Fruit fly (Drosophila melanogaster) whole organism, embryonic: Measurements from ENCODE around the gene CG5516.
A peak's percentile ranks its signal among the peaks of the same experiment; 100 is the strongest.

Experiments used
- CG1024 ChIP-seq: fragments of 200-800 bp; sonication (Bioruptor generic); IDR thresholded peaks from 2 replicates; pipeline ENCODE4 v1.3.6; 2022; ENCODE audit warnings: missing biosample characterization, missing genetic modification characterization
- CG10979 ChIP-seq: fragments of 200-800 bp; sonication (Bioruptor generic); optimal IDR thresholded peaks from 2 replicates; lab custom pipeline; 2018; ENCODE audit warnings: missing biosample characterization, mild to moderate bottlenecking, missing genetic modification characterization, moderate library complexity
- CG1233 ChIP-seq: fragments of 200-800 bp; sonication (Bioruptor generic); optimal IDR thresholded peaks from 4 replicates; lab custom pipeline; 2018; ENCODE audit warnings: missing biosample characterization, mild to moderate bottlenecking, missing genetic modification characterization
- CG12744 ChIP-seq: fragments of 200-800 bp; sonication (Bioruptor generic); optimal IDR thresholded peaks from 2 replicates; lab custom pipeline; 2016; ENCODE audit warnings: missing biosample characterization, missing genetic modification characterization
- CG14710 ChIP-seq: fragments of 200-800 bp; sonication (Bioruptor generic); optimal IDR thresholded peaks from 3 replicates; lab custom pipeline; 2019; ENCODE audit warnings: missing biosample characterization, mild to moderate bottlenecking, missing genetic modification characterization, moderate library complexity
- CG15696 ChIP-seq: fragments of 200-800 bp; sonication (Bioruptor generic); optimal IDR thresholded peaks from 2 replicates; lab custom pipeline; 2019; ENCODE audit warnings: missing biosample characterization, mild to moderate bottlenecking, missing genetic modification characterization, moderate library complexity
- CG1602 ChIP-seq: fragments of 200-800 bp; sonication (Bioruptor generic); optimal IDR thresholded peaks from 3 replicates; lab custom pipeline; 2016; ENCODE audit warnings: missing biosample characterization, missing genetic modification characterization
- CG17186 ChIP-seq: fragments of 200-800 bp; sonication (Bioruptor generic); optimal IDR thresholded peaks from 3 replicates; lab custom pipeline; 2017; ENCODE audit warnings: missing biosample characterization, missing genetic modification reagents, missing genetic modification characterization
- CG17328 ChIP-seq: fragments of 200-800 bp; sonication (Bioruptor generic); IDR thresholded peaks from 2 replicates; pipeline ENCODE4 v1.3.6; 2022; ENCODE audit warnings: missing biosample characterization, missing genetic modification characterization
- CG18011 ChIP-seq: fragments of 200-800 bp; sonication (Bioruptor generic); optimal IDR thresholded peaks from 2 replicates; lab custom pipeline; 2017; ENCODE audit warnings: missing biosample characterization, missing genetic modification characterization, mild to moderate bottlenecking, moderate library complexity, missing genotype
- CG2116 ChIP-seq: fragments of 200-800 bp; sonication (Bioruptor generic); optimal IDR thresholded peaks from 3 replicates; lab custom pipeline; 2018; ENCODE audit warnings: missing biosample characterization, mild to moderate bottlenecking, missing genetic modification characterization
- CG2129 ChIP-seq: fragments of 200-800 bp; sonication (Bioruptor generic); IDR thresholded peaks from 2 replicates; pipeline ENCODE4 v1.3.6; 2022; ENCODE audit warnings: missing biosample characterization, missing genetic modification characterization; ENCODE audit not compliant: partially characterized antibody
- CG2712 ChIP-seq: fragments of 200-800 bp; optimal IDR thresholded peaks from 3 replicates; lab custom pipeline; 2019; ENCODE audit warnings: missing biosample characterization, mild to moderate bottlenecking, missing genetic modification characterization, moderate library complexity
- CG31388 ChIP-seq: fragments of 200-800 bp; sonication (Bioruptor generic); optimal IDR thresholded peaks from 2 replicates; lab custom pipeline; 2016; ENCODE audit warnings: missing biosample characterization, missing genetic modification characterization
- CG32772 ChIP-seq: fragments of 200-800 bp; sonication (Bioruptor generic); IDR thresholded peaks from 2 replicates; pipeline ENCODE4 v1.3.6; 2022; ENCODE audit warnings: missing biosample characterization, missing genetic modification characterization
- CG3995 ChIP-seq: fragments of 200-800 bp; sonication (Bioruptor generic); optimal IDR thresholded peaks from 3 replicates; lab custom pipeline; 2016; ENCODE audit warnings: missing biosample characterization, missing genetic modification characterization
- CG42726 ChIP-seq: fragments of 200-800 bp; sonication (Bioruptor generic); IDR thresholded peaks from 2 replicates; pipeline ENCODE4 v1.3.6; 2022; ENCODE audit warnings: missing biosample characterization, missing genetic modification characterization; ENCODE audit not compliant: partially characterized antibody
- CG6854 ChIP-seq: fragments of 200-800 bp; sonication (Bioruptor generic); optimal IDR thresholded peaks from 3 replicates; lab custom pipeline; 2017; ENCODE audit warnings: missing biosample characterization, mild to moderate bottlenecking, missing genetic modification characterization
- CG9797 ChIP-seq: fragments of 200-800 bp; sonication (Bioruptor generic); optimal IDR thresholded peaks from 3 replicates; lab custom pipeline; 2018; ENCODE audit warnings: missing biosample characterization, mild to moderate bottlenecking, missing genetic modification characterization
- CG9876 ChIP-seq: fragments of 200-800 bp; sonication (Bioruptor generic); optimal IDR thresholded peaks from 2 replicates; lab custom pipeline; 2016; ENCODE audit warnings: missing biosample characterization, missing genetic modification characterization
- D ChIP-seq, 2 experiments: fragments of 200-800 bp in 1 of 2; fragments of >200 bp in 1 of 2; sonication (Bioruptor generic) in 1 of 2; optimal IDR thresholded peaks; 2 replicates in 1 of 2; 3 replicates in 1 of 2; lab custom pipeline; 2017; ENCODE audit warnings: mild to moderate bottlenecking in 1 of 2, missing biosample characterization in 1 of 2, missing genetic modification characterization in 1 of 2, missing genetic modification reagents in 1 of 2
- Dp ChIP-seq: fragments of 200-800 bp; sonication (Bioruptor generic); optimal IDR thresholded peaks from 2 replicates; lab custom pipeline; 2018; ENCODE audit warnings: missing biosample characterization, mild to moderate bottlenecking, missing genetic modification characterization, moderate library complexity
- Drgx ChIP-seq: fragments of 200-800 bp; sonication (Bioruptor generic); IDR thresholded peaks from 2 replicates; pipeline ENCODE4 v1.3.6; 2022; ENCODE audit warnings: missing biosample characterization, missing genetic modification characterization
- HLH54F ChIP-seq: fragments of 200-800 bp; sonication (Bioruptor generic); optimal IDR thresholded peaks from 3 replicates; lab custom pipeline; 2016; ENCODE audit warnings: missing biosample characterization, missing genetic modification characterization
- Lhr ChIP-seq: fragments of 200-800 bp; sonication (Bioruptor generic); optimal IDR thresholded peaks from 3 replicates; lab custom pipeline; 2017; ENCODE audit warnings: mild to moderate bottlenecking, missing biosample characterization, missing genetic modification reagents, missing genetic modification characterization
- MESR4 ChIP-seq: fragments of 200-800 bp; sonication (Bioruptor generic); optimal IDR thresholded peaks from 2 replicates; lab custom pipeline; 2018; ENCODE audit warnings: missing biosample characterization, mild to moderate bottlenecking, missing genetic modification characterization, moderate library complexity
- Mes4 ChIP-seq: fragments of 200-800 bp; sonication (Bioruptor generic); optimal IDR thresholded peaks from 2 replicates; lab custom pipeline; 2016; ENCODE audit warnings: missing biosample characterization, missing genetic modification characterization
- Mrtf ChIP-seq: fragments of 200-800 bp; sonication (Bioruptor generic); IDR thresholded peaks from 3 replicates; pipeline ENCODE4 v1.3.6; 2022; ENCODE audit warnings: missing biosample characterization, missing genetic modification characterization
- NK7.1 ChIP-seq: fragments of 200-800 bp; sonication (Bioruptor generic); optimal IDR thresholded peaks from 3 replicates; lab custom pipeline; 2016; ENCODE audit warnings: missing biosample characterization, missing genetic modification characterization
- Nf-YB ChIP-seq: fragments of 200-800 bp; sonication (Bioruptor generic); optimal IDR thresholded peaks from 3 replicates; lab custom pipeline; 2019; ENCODE audit warnings: missing biosample characterization, mild to moderate bottlenecking, missing genetic modification characterization, moderate library complexity
- Rfx ChIP-seq: fragments of 200-800 bp; sonication (Bioruptor generic); IDR thresholded peaks from 2 replicates; pipeline ENCODE4 v1.3.6; 2022; ENCODE audit warnings: missing biosample characterization, missing genetic modification characterization
- Side ChIP-seq: fragments of 200-800 bp; sonication (Bioruptor generic); optimal IDR thresholded peaks from 2 replicates; lab custom pipeline; 2016; ENCODE audit warnings: missing biosample characterization, missing genetic modification characterization
- Sox102F ChIP-seq: fragments of 200-800 bp; sonication (Bioruptor generic); optimal IDR thresholded peaks from 2 replicates; lab custom pipeline; 2018; ENCODE audit warnings: missing biosample characterization, mild to moderate bottlenecking, missing genetic modification characterization, moderate library complexity
- Stat92E ChIP-seq, 3 experiments: fragments of >200 bp in 2 of 3; fragments of 200-800 bp in 1 of 3; sonication (Bioruptor generic) in 1 of 3; optimal IDR thresholded peaks; 2 replicates each; lab custom pipeline; 2017 to 2019; ENCODE audit warnings: missing biosample characterization in 3 of 3, missing genetic modification characterization in 3 of 3, mild to moderate bottlenecking in 1 of 3, moderate library complexity in 1 of 3
- Trl ChIP-seq, 3 experiments: fragments of >200 bp in 2 of 3; fragments of 200-800 bp in 1 of 3; sonication (Bioruptor generic) in 1 of 3; optimal IDR thresholded peaks; 2 replicates in 1 of 3; 3 replicates in 2 of 3; lab custom pipeline; 2016 to 2017; ENCODE audit warnings: missing biosample characterization in 1 of 3, missing genetic modification characterization in 1 of 3
- aop ChIP-seq: fragments of 200-800 bp; sonication (Bioruptor generic); IDR thresholded peaks from 2 replicates; pipeline ENCODE4 v1.3.6; 2022; ENCODE audit warnings: missing biosample characterization, missing genetic modification characterization
- bowl ChIP-seq: fragments of 200-800 bp; sonication (Bioruptor generic); IDR thresholded peaks from 2 replicates; pipeline ENCODE4 v1.3.6; 2022; ENCODE audit warnings: missing biosample characterization, missing genetic modification characterization
- dati ChIP-seq: fragments of 200-800 bp; sonication (Bioruptor generic); IDR thresholded peaks from 2 replicates; pipeline ENCODE4 v1.3.6; 2022; ENCODE audit warnings: missing biosample characterization, missing genetic modification characterization
- ems ChIP-seq: fragments of 200-800 bp; sonication (Bioruptor generic); optimal IDR thresholded peaks from 3 replicates; lab custom pipeline; 2016; ENCODE audit warnings: missing biosample characterization, missing genetic modification characterization
- kah ChIP-seq: fragments of 200-800 bp; sonication (Bioruptor generic); optimal IDR thresholded peaks from 2 replicates; lab custom pipeline; 2018; ENCODE audit warnings: missing biosample characterization, mild to moderate bottlenecking, missing genetic modification characterization
- lmd ChIP-seq: fragments of 200-800 bp; sonication (Bioruptor generic); IDR thresholded peaks from 2 replicates; pipeline ENCODE4 v1.3.6; 2022; ENCODE audit warnings: missing biosample characterization, missing genetic modification characterization
- nau ChIP-seq: fragments of 200-800 bp; sonication (Bioruptor generic); optimal IDR thresholded peaks from 3 replicates; lab custom pipeline; 2017; ENCODE audit warnings: missing biosample characterization, mild to moderate bottlenecking, missing genetic modification characterization, missing genetic modification reagents
- org-1 ChIP-seq: fragments of 200-800 bp; sonication (Bioruptor generic); optimal IDR thresholded peaks from 2 replicates; lab custom pipeline; 2017; ENCODE audit warnings: missing biosample characterization, missing genetic modification characterization
- peb ChIP-seq: fragments of 200-800 bp; sonication (Bioruptor generic); IDR thresholded peaks from 2 replicates; pipeline ENCODE4 v1.3.6; 2022; ENCODE audit warnings: missing biosample characterization, missing genetic modification characterization
- phol ChIP-seq: fragments of 200-800 bp; sonication (Bioruptor generic); optimal IDR thresholded peaks from 3 replicates; lab custom pipeline; 2018; ENCODE audit warnings: missing biosample characterization, mild to moderate bottlenecking, missing genetic modification characterization, moderate library complexity
- rib ChIP-seq: fragments of 200-800 bp; sonication (Bioruptor generic); IDR thresholded peaks from 2 replicates; pipeline ENCODE4 v1.3.6; 2022; ENCODE audit warnings: missing biosample characterization, missing genetic modification characterization
- slou ChIP-seq: fragments of 200-800 bp; sonication (Bioruptor generic); optimal IDR thresholded peaks from 3 replicates; lab custom pipeline; 2016; ENCODE audit warnings: missing biosample characterization, missing genetic modification characterization
- ssp ChIP-seq: fragments of 200-800 bp; sonication (Bioruptor generic); IDR thresholded peaks from 2 replicates; pipeline ENCODE4 v1.3.6; 2022; ENCODE audit warnings: missing biosample characterization, missing genetic modification characterization
- tap ChIP-seq: fragments of 200-800 bp; optimal IDR thresholded peaks from 3 replicates; lab custom pipeline; 2019; ENCODE audit warnings: missing biosample characterization, mild to moderate bottlenecking, missing genetic modification characterization, moderate library complexity
- trem ChIP-seq: fragments of 200-800 bp; optimal IDR thresholded peaks from 3 replicates; lab custom pipeline; 2019; ENCODE audit warnings: missing biosample characterization, mild to moderate bottlenecking, missing genetic modification characterization, moderate library complexity

CG5516 gene

DNA sequence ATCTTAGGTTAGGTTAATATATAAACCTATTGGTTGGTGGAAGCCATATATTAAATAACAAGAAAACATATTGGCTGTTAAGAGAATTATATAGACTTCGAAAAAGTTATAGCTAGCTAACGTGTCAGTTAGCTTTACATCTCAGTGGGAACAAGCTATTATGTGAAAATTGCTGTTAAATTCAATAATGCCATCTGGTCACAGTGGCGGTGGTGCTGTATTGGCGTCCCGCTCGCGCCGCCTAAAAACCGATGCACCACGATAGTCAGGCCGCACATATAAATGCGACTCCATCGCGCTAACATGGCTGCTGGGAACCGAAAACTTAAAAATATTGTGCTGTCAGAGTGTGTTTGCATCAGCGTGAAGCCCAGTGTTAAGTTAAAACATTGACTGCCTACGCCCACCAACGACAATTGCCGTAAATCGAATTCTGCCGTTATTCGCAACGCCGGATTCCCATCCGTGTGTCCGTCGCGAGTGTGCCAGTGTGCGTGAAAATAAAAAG lies 9.3 kb downstream of the CG5516 start, which contains the start of gene Hel89B (continued):
- no peak for TF ChIP-seq kah (GFP tag; lab: Kevin White, UChicago)
- TF ChIP-seq CG42726 (GFP tag; lab: Robert Waterston, UW), result no peak
- no peak for TF ChIP-seq CG1233 (GFP tag; lab: Kevin White, UChicago)
- TF ChIP-seq Mes4 (GFP tag; lab: Kevin White, UChicago), result peak; percentile 46
- no peak for TF ChIP-seq CG18011 (GFP tag; lab: Kevin White, UChicago)
- no peak for TF ChIP-seq Side (GFP tag; lab: Kevin White, UChicago)
- TF ChIP-seq CG9797 (GFP tag; lab: Kevin White, UChicago), result peak; percentile 90
- TF ChIP-seq CG32772 (GFP tag; lab: Robert Waterston, UW), result no peak
- no peak for TF ChIP-seq Dp
- TF ChIP-seq CG17328 (GFP tag; lab: Robert Waterston, UW), result no peak
- no peak for TF ChIP-seq CG1024 (GFP tag; lab: Robert Waterston, UW)
- no peak for TF ChIP-seq D (optimal IDR thresholded peaks at IDR 0.05; lab: Kevin White, UChicago)
- TF ChIP-seq D (GFP tag; optimal IDR thresholded peaks at IDR 0.05; lab: Kevin White, UChicago), result no peak
- no peak for TF ChIP-seq Mrtf
- peak; percentile 29 for TF ChIP-seq CG12744 (GFP tag; lab: Kevin White, UChicago)
- no peak for TF ChIP-seq tap (tag; lab: Kevin White, UChicago)
- peak; percentile 84 for TF ChIP-seq Lhr (GFP tag; lab: Kevin White, UChicago)
- TF ChIP-seq CG6854 (GFP tag; lab: Kevin White, UChicago), result no peak
- no peak for TF ChIP-seq rib (GFP tag; lab: Robert Waterston, UW)
- TF ChIP-seq CG2712 (tag; lab: Kevin White, UChicago), result peak; percentile 81
- TF ChIP-seq CG3995 (GFP tag; lab: Kevin White, UChicago), result peak; percentile 9
- peak; percentile 89 for TF ChIP-seq CG2116 (GFP tag; lab: Kevin White, UChicago)
- no peak for TF ChIP-seq ssp
- TF ChIP-seq HLH54F, result peak; percentile 63
- peak; percentile 97 for TF ChIP-seq MESR4 (GFP tag; lab: Kevin White, UChicago)
- TF ChIP-seq dati (GFP tag; lab: Robert Waterston, UW), result no peak
- TF ChIP-seq Nf-YB, result no peak
- peak; percentile 67 for TF ChIP-seq Sox102F
- peak; percentile 27 for TF ChIP-seq nau (GFP tag; lab: Kevin White, UChicago)
- TF ChIP-seq NK7.1 (GFP tag; lab: Kevin White, UChicago), result peak; percentile 3
- TF ChIP-seq org-1, result peak; percentile 21
- TF ChIP-seq CG31388 (GFP tag; lab: Kevin White, UChicago), result peak; percentile 24
- no peak for TF ChIP-seq Stat92E (GFP tag; optimal IDR thresholded peaks at IDR 0.05; lab: Kevin White, UChicago)
- no peak for TF ChIP-seq Trl (optimal IDR thresholded peaks at IDR 0.05; lab: Kevin White, UChicago)
- TF ChIP-seq Trl (GFP tag; optimal IDR thresholded peaks at IDR 0.05; lab: Kevin White, UChicago), result peak; percentile 53
- peak; percentile 45 for TF ChIP-seq CG10979
- TF ChIP-seq trem (tag; lab: Kevin White, UChicago), result peak; percentile 89
- TF ChIP-seq peb (GFP tag; lab: Robert Waterston, UW), result no peak
- TF ChIP-seq CG15696 (tag; lab: Kevin White, UChicago), result peak; percentile 73
- no peak for TF ChIP-seq lmd (GFP tag; lab: Robert Waterston, UW)
- TF ChIP-seq Drgx (GFP tag; lab: Robert Waterston, UW), result no peak
- TF ChIP-seq bowl, result no peak
- peak; percentile 53 for TF ChIP-seq ems (GFP tag; lab: Kevin White, UChicago)
- TF ChIP-seq CG14710 (tag; lab: Kevin White, UChicago), result peak; percentile 90
- peak; percentile 42 for TF ChIP-seq slou (GFP tag; lab: Kevin White, UChicago)
- peak; percentile 88 for TF ChIP-seq phol (tag; lab: Kevin White, UChicago)
- TF ChIP-seq CG9876, result peak; percentile 55
- no peak for TF ChIP-seq Rfx
- no peak for TF ChIP-seq aop (GFP tag; lab: Robert Waterston, UW)
- TF ChIP-seq CG1602 (GFP tag; lab: Kevin White, UChicago), result peak; percentile 64
- TF ChIP-seq CG2129 (GFP tag; lab: Robert Waterston, UW), result no peak
- peak; percentile 58 for TF ChIP-seq CG17186 (GFP tag; lab: Kevin White, UChicago)
